Fruit fly (Drosophila melanogaster) whole organism, pupa: Measurements from ENCODE around the gene L2HGDH.
A peak's percentile ranks its signal among the peaks of the same experiment; 100 is the strongest.

Source experiments
- CG10348 ChIP-seq: fragments of 200-800 bp; sonication (Bioruptor generic); IDR thresholded peaks from 2 replicates; pipeline ENCODE4 v1.3.6; 2022; ENCODE audit warnings: missing biosample characterization, missing genetic modification characterization
- CG32121 ChIP-seq: fragments of 200-800 bp; sonication (Bioruptor generic); IDR thresholded peaks from 2 replicates; pipeline ENCODE4 v1.3.6; 2022; ENCODE audit warnings: missing biosample characterization, missing genetic modification characterization
- CG34367 ChIP-seq: fragments of 200-800 bp; sonication (Bioruptor generic); optimal IDR thresholded peaks from 2 replicates; lab custom pipeline; 2018; ENCODE audit warnings: missing biosample characterization, mild to moderate bottlenecking, missing genetic modification characterization
- CG8159 ChIP-seq: fragments of 200-800 bp; sonication (Bioruptor generic); optimal IDR thresholded peaks from 3 replicates; lab custom pipeline; 2018; ENCODE audit warnings: missing biosample characterization, mild to moderate bottlenecking, missing genetic modification characterization, moderate library complexity
- CG8301 ChIP-seq: fragments of 200-800 bp; sonication (Bioruptor generic); optimal IDR thresholded peaks from 2 replicates; lab custom pipeline; 2018; ENCODE audit warnings: missing biosample characterization, mild to moderate bottlenecking, missing genetic modification characterization
- CG9948 ChIP-seq: fragments of 200-800 bp; sonication (Bioruptor generic); optimal IDR thresholded peaks from 2 replicates; lab custom pipeline; 2018; ENCODE audit warnings: missing biosample characterization, mild to moderate bottlenecking, missing genetic modification characterization, moderate library complexity
- Pif1B ChIP-seq: fragments of 200-800 bp; sonication (Bioruptor generic); optimal IDR thresholded peaks from 3 replicates; lab custom pipeline; 2016; ENCODE audit warnings: missing biosample characterization, missing genetic modification characterization

dm6 chr2L:18987078-18987895 lies 13.0 kb upstream of the L2HGDH start, which contains the start of the genes Swip-1 and EMC5:
- TF ChIP-seq CG9948 (tag; lab: Kevin White, UChicago), result peak; percentile 31
- TF ChIP-seq CG10348 (GFP tag; lab: Robert Waterston, UW), result no peak
- no peak; the same call in 1 of the 2 replicates for TF ChIP-seq CG32121 (GFP tag; lab: Robert Waterston, UW)
- TF ChIP-seq CG8301 (tag; lab: Kevin White, UChicago), result no peak
- peak; percentile 31 for TF ChIP-seq CG34367 (tag; lab: Kevin White, UChicago)
- peak; percentile 68 for TF ChIP-seq CG8159 (tag; lab: Kevin White, UChicago)
- TF ChIP-seq Pif1B, result peak; percentile 2
